Worm (Caenorhabditis elegans) whole organism, young adult: ENCODE results near the gene gst-31.
A peak's percentile ranks its signal among the peaks of the same experiment; 100 is the strongest.

Experiments
- B0019.2 ChIP-seq: fragments of 200-800 bp; sonication (Bioruptor generic); conservative IDR thresholded peaks from 2 replicates; pipeline ENCODE4 v1.3.6; 2022; ENCODE audit warnings: missing genetic modification reagents, missing genetic modification characterization, missing compliant biosample characterization
- F52B5.7 ChIP-seq: sonication (generic microtip); optimal IDR thresholded peaks from 2 replicates; lab custom pipeline; 2016; ENCODE audit warnings: mild to moderate bottlenecking, missing genetic modification characterization, missing compliant biosample characterization
- F57A8.1 ChIP-seq: fragments of 200-800 bp; sonication (Bioruptor generic); optimal IDR thresholded peaks from 2 replicates; lab custom pipeline; 2018; ENCODE audit warnings: mild to moderate bottlenecking, missing genetic modification characterization, moderate library complexity, missing compliant biosample characterization
- F57C9.4 ChIP-seq: sonication (generic microtip); optimal IDR thresholded peaks from 2 replicates; lab custom pipeline; 2017; ENCODE audit warnings: mild to moderate bottlenecking, missing genetic modification characterization, missing compliant biosample characterization
- Y56A3A.18 ChIP-seq: fragments of 200-800 bp; sonication (Bioruptor generic); IDR thresholded peaks from 2 replicates; pipeline ENCODE4 v1.3.6; 2022; ENCODE audit warnings: missing genetic modification reagents, missing genetic modification characterization, missing compliant biosample characterization
- ama-1 ChIP-seq, 3 experiments: fragments of 150-350 bp in 1 of 3; sonication (generic microtip) in 2 of 3; optimal IDR thresholded peaks; 2 replicates each; lab custom pipeline; 2014 to 2018; ENCODE audit warnings: missing biosample characterization in 2 of 3, missing genetic modification characterization in 2 of 3, missing genetic modification reagents in 2 of 3
- attf-3 ChIP-seq: fragments of 200-800 bp; sonication (Bioruptor generic); conservative IDR thresholded peaks from 2 replicates; pipeline ENCODE4 v1.3.6; 2022; ENCODE audit warnings: missing genetic modification reagents, missing genetic modification characterization, missing compliant biosample characterization
- cebp-1 ChIP-seq, 2 experiments: fragments of 200-800 bp in 1 of 2; sonication (Bioruptor generic) in 1 of 2; sonication (generic microtip) in 1 of 2; IDR thresholded peaks in 1 of 2; optimal IDR thresholded peaks in 1 of 2; 2 replicates each; pipeline versions ENCODE4 v1.3.6 to Lab custom; 2017 to 2022; ENCODE audit warnings: missing compliant biosample characterization in 2 of 2, missing genetic modification characterization in 2 of 2, mild to moderate bottlenecking in 1 of 2, missing genetic modification reagents in 1 of 2, moderate library complexity in 1 of 2
- cebp-2 ChIP-seq: fragments of 200-800 bp; sonication (Bioruptor generic); IDR thresholded peaks from 2 replicates; pipeline ENCODE4 v1.3.6; 2022; ENCODE audit warnings: missing genetic modification characterization, missing compliant biosample characterization
- ceh-40 ChIP-seq: fragments of 200-800 bp; sonication (Bioruptor generic); IDR thresholded peaks from 2 replicates; pipeline ENCODE4 v1.3.6; 2022; ENCODE audit warnings: missing genetic modification characterization, missing compliant biosample characterization
- dox-1 ChIP-seq: fragments of 200-800 bp; sonication (Bioruptor generic); IDR thresholded peaks from 2 replicates; pipeline ENCODE4 v1.3.6; 2022; ENCODE audit warnings: missing genetic modification reagents, missing genetic modification characterization, missing compliant biosample characterization
- dpl-1 ChIP-seq: fragments of 150-350 bp; optimal IDR thresholded peaks from 2 replicates; lab custom pipeline; 2014; ENCODE audit warnings: missing biosample characterization, missing genetic modification reagents, missing genetic modification characterization
- efl-1 ChIP-seq: fragments of 150-350 bp; optimal IDR thresholded peaks from 2 replicates; lab custom pipeline; 2014; ENCODE audit warnings: missing biosample characterization, missing genetic modification reagents, missing genetic modification characterization
- gei-17 ChIP-seq: fragments of 200-800 bp; sonication (Bioruptor generic); optimal IDR thresholded peaks from 2 replicates; lab custom pipeline; 2018; ENCODE audit warnings: mild to moderate bottlenecking, missing genetic modification characterization, missing compliant biosample characterization
- hlh-12 ChIP-seq: sonication (generic microtip); optimal IDR thresholded peaks from 2 replicates; lab custom pipeline; 2016; ENCODE audit warnings: missing genetic modification characterization, missing compliant biosample characterization
- hlh-26 ChIP-seq: fragments of 200-800 bp; sonication (Bioruptor generic); conservative IDR thresholded peaks from 2 replicates; pipeline ENCODE4 v1.3.6; 2022; ENCODE audit warnings: missing genetic modification reagents, missing genetic modification characterization, missing compliant biosample characterization
- lin-54 ChIP-seq: fragments of 200-800 bp; sonication (Bioruptor generic); optimal IDR thresholded peaks from 2 replicates; lab custom pipeline; 2018; ENCODE audit warnings: mild to moderate bottlenecking, missing genetic modification characterization, missing compliant biosample characterization
- lir-1 ChIP-seq: fragments of 200-800 bp; sonication (Bioruptor generic); conservative IDR thresholded peaks from 2 replicates; pipeline ENCODE4 v1.3.6; 2022; ENCODE audit warnings: missing genetic modification reagents, missing genetic modification characterization, missing compliant biosample characterization
- lsy-27 ChIP-seq: sonication (generic microtip); optimal IDR thresholded peaks from 2 replicates; lab custom pipeline; 2017; ENCODE audit warnings: missing genetic modification characterization, mild to moderate bottlenecking, missing compliant biosample characterization, antibody characterized with exemption, missing genotype, borderline replicate concordance; ENCODE audit not compliant: insufficient read depth
- madf-3 ChIP-seq: fragments of 200-800 bp; sonication (Bioruptor generic); IDR thresholded peaks from 2 replicates; pipeline ENCODE4 v1.3.6; 2022; ENCODE audit warnings: missing genetic modification reagents, missing genetic modification characterization, missing compliant biosample characterization
- mes-4 ChIP-seq: sonication (generic microtip); optimal IDR thresholded peaks from 2 replicates; lab custom pipeline; 2016; ENCODE audit warnings: missing genotype, missing genetic modification characterization, missing compliant biosample characterization
- nhr-120 ChIP-seq: fragments of 200-800 bp; sonication (Bioruptor generic); IDR thresholded peaks from 2 replicates; pipeline ENCODE4 v1.3.6; 2022; ENCODE audit warnings: missing genetic modification characterization, missing compliant biosample characterization
- nhr-179 ChIP-seq: sonication (generic microtip); optimal IDR thresholded peaks from 2 replicates; lab custom pipeline; 2016; ENCODE audit warnings: mild to moderate bottlenecking, missing genetic modification characterization, missing compliant biosample characterization
- nhr-80 ChIP-seq: sonication (generic microtip); optimal IDR thresholded peaks from 2 replicates; lab custom pipeline; 2016; ENCODE audit warnings: missing genetic modification characterization, missing compliant biosample characterization
- pha-4 ChIP-seq: fragments of 150-350 bp; sonication (generic microtip); optimal IDR thresholded peaks from 2 replicates; lab custom pipeline; 2014; ENCODE audit warnings: missing biosample characterization, missing genetic modification reagents, missing genetic modification characterization
- sea-2 ChIP-seq: fragments of 200-800 bp; sonication (Bioruptor generic); IDR thresholded peaks from 2 replicates; pipeline ENCODE4 v1.3.6; 2022; ENCODE audit warnings: missing genetic modification characterization, missing compliant biosample characterization
- snpc-4 ChIP-seq, 5 experiments: fragments of 150-350 bp in 1 of 5; sonication (generic microtip) in 4 of 5; optimal IDR thresholded peaks; 2 replicates each; lab custom pipeline; 2014 to 2018; ENCODE audit warnings: missing genetic modification characterization in 5 of 5, missing biosample characterization in 3 of 5, antibody characterized with exemption in 2 of 5, mild to moderate bottlenecking in 2 of 5, missing compliant biosample characterization in 2 of 5, missing genotype in 2 of 5, moderate library complexity in 2 of 5, missing genetic modification reagents in 1 of 5
- tlf-1 ChIP-seq: fragments of 200-800 bp; sonication (Bioruptor generic); optimal IDR thresholded peaks from 2 replicates; lab custom pipeline; 2018; ENCODE audit warnings: mild to moderate bottlenecking, missing genetic modification characterization, missing compliant biosample characterization
- unc-130 ChIP-seq: sonication (generic microtip); optimal IDR thresholded peaks from 2 replicates; lab custom pipeline; 2016; ENCODE audit warnings: missing genetic modification reagents, missing genetic modification characterization, missing compliant biosample characterization
- zfh-2 ChIP-seq: fragments of 200-800 bp; sonication (Bioruptor generic); conservative IDR thresholded peaks from 2 replicates; pipeline ENCODE4 v1.3.6; 2022; ENCODE audit warnings: missing genetic modification reagents, missing genetic modification characterization, missing compliant biosample characterization
- zim-3 ChIP-seq: sonication (generic microtip); optimal IDR thresholded peaks from 2 replicates; lab custom pipeline; 2017; ENCODE audit warnings: mild to moderate bottlenecking, missing genetic modification characterization, moderate library complexity, missing compliant biosample characterization
- ztf-18 ChIP-seq: sonication (generic microtip); optimal IDR thresholded peaks from 2 replicates; lab custom pipeline; 2016; ENCODE audit warnings: missing genotype, mild to moderate bottlenecking, missing genetic modification characterization, missing compliant biosample characterization
- ztf-22 ChIP-seq: fragments of 200-800 bp; sonication (Bioruptor generic); optimal IDR thresholded peaks from 2 replicates; lab custom pipeline; 2018; ENCODE audit warnings: mild to moderate bottlenecking, missing genetic modification characterization, moderate library complexity, missing compliant biosample characterization
- ztf-25 ChIP-seq: fragments of 200-800 bp; sonication (Bioruptor generic); IDR thresholded peaks from 2 replicates; pipeline ENCODE4 v1.3.6; 2022; ENCODE audit warnings: missing genetic modification reagents, missing genetic modification characterization, missing compliant biosample characterization
- ztf-28 ChIP-seq: fragments of 200-800 bp; sonication (Bioruptor generic); IDR thresholded peaks from 2 replicates; pipeline ENCODE4 v1.3.6; 2022; ENCODE audit warnings: missing genetic modification reagents, missing genetic modification characterization, missing compliant biosample characterization
- ztf-3 ChIP-seq: fragments of 200-800 bp; sonication (Bioruptor generic); optimal IDR thresholded peaks from 2 replicates; lab custom pipeline; 2018; ENCODE audit warnings: mild to moderate bottlenecking, missing genetic modification characterization, missing compliant biosample characterization

Gene gst-31

ce11 chrII:15164453-15164852 is 10.3 kb downstream of the gst-31 start, which contains the start of gene gst-26:
gst-26 (minus strand) TSS chrII:15164553.
- TF ChIP-seq F57A8.1 (GFP tag; lab: Kevin White, UChicago), result no peak
- peak; percentile 39 for TF ChIP-seq nhr-80 (tag; lab: Kevin White, UChicago)

DNA sequence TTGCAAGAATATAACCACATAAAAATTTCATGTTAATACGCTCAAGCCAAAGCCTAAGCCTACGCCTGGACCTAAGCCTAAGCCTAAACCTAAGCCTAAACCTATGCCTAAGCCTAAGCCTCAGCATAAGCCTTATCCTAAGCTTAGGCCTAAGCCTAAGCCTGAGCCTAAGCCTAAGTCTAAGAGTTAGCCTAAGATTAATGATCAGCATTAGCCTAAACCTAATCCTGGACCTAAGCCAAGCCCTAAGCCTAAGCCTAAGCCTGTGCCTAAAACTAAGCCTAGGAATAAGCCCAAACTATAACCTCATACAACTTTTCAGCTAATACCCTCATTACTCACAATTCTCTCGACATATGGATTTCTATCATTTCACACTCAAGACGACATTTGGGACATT is 16.4 kb downstream of the gst-31 start:
- TF ChIP-seq ceh-40 (GFP tag; lab: Robert Waterston, UW) (no peak), lin-54 (no peak), pha-4 (tag; lab: Kevin White, UChicago) (no peak), lsy-27 (no peak), snpc-4 (GFP tag; optimal IDR thresholded peaks at IDR 0.05; lab: Kevin White, UChicago) (no peak), snpc-4 (tag; optimal IDR thresholded peaks at IDR 0.05; lab: Kevin White, UChicago) (no peak), F52B5.7 (tag; lab: Kevin White, UChicago) (no peak), B0019.2 (GFP tag; lab: Robert Waterston, UW) (no peak), Y56A3A.18 (GFP tag; lab: Robert Waterston, UW) (no peak), unc-130 (GFP tag; lab: Kevin White, UChicago) (no peak), ama-1 (optimal IDR thresholded peaks at IDR 0.05; lab: Kevin White, UChicago) (no peak), ama-1 (GFP tag; optimal IDR thresholded peaks at IDR 0.05; lab: Kevin White, UChicago) (no peak), ztf-18 (tag; lab: Kevin White, UChicago) (no peak), hlh-12 (no peak), hlh-26 (no peak), attf-3 (GFP tag; lab: Robert Waterston, UW) (no peak), ztf-22 (GFP tag; lab: Kevin White, UChicago) (no peak)

ce11 chrII:15157880-15158279 is 16.9 kb downstream of the gst-31 start, which contains the start of gene ptr-20:
ptr-20 (plus strand) TSS chrII:15158180.
- no peak for TF ChIP-seq tlf-1 (GFP tag; lab: Kevin White, UChicago)
- TF ChIP-seq ztf-25, result no peak
- no peak for TF ChIP-seq ztf-28 (GFP tag; lab: Robert Waterston, UW)
- no peak for TF ChIP-seq zfh-2 (GFP tag; lab: Robert Waterston, UW)
- TF ChIP-seq nhr-179 (tag; lab: Kevin White, UChicago), result no peak
- no peak for TF ChIP-seq mes-4
- no peak for TF ChIP-seq madf-3 (GFP tag; lab: Robert Waterston, UW)
- no peak for TF ChIP-seq efl-1 (GFP tag; lab: Kevin White, UChicago)
- TF ChIP-seq lir-1, result no peak
- no peak for TF ChIP-seq gei-17 (GFP tag; lab: Kevin White, UChicago)
- no peak for TF ChIP-seq ztf-3
- TF ChIP-seq lin-54, result no peak
- TF ChIP-seq, all 124 proteins: peak for 0

ce11 chrII:15148442-15148841 is 26.3 kb downstream of the gst-31 start:
- TF ChIP-seq dox-1 (GFP tag; lab: Robert Waterston, UW) (no peak), cebp-1 (GFP tag; IDR thresholded peaks at IDR 0.05; lab: Robert Waterston, UW) (no peak), cebp-1 (tag; optimal IDR thresholded peaks at IDR 0.05; lab: Kevin White, UChicago) (no peak), sea-2 (no peak)

DNA sequence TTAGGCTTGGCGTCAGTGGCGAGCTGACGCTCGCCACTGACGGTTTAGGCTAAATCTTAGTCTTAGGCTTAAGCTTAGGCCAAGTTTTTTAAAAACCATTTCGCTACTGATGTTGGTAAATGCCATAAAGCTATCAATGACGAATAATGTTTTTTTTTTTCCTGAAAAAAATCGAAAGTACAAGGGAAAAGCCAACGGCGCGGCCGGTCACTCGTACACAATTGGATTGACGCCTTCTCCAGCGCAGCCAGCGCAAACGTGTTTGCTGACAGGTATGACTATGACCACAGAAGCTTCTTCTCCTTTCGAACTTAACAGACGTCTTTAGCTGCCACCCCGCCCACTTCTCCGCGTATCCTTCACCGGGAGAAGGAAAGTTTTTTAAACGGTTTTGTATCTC is 29.2 kb downstream of the gst-31 start, which contains the start of gene Y53F4B.27:
Y53F4B.27 (plus strand) TSS at position 301 of the 400 bp plus-strand sequence.
- TF ChIP-seq cebp-2 (GFP tag; lab: Robert Waterston, UW) (0 out of 2 replicates have a peak, but pooled peaks have one; percentile 11), snpc-4 (GFP tag; optimal IDR thresholded peaks at IDR 0.05; lab: Kevin White, UChicago) (no peak), snpc-4 (tag; optimal IDR thresholded peaks at IDR 0.05; lab: Kevin White, UChicago) (no peak), F57C9.4 (tag; lab: Kevin White, UChicago) (no peak), nhr-120 (no peak), zim-3 (tag; lab: Kevin White, UChicago) (no peak), F57A8.1 (GFP tag; lab: Kevin White, UChicago) (no peak), dpl-1 (GFP tag; lab: Kevin White, UChicago) (no peak)
